Worm (Caenorhabditis elegans) whole organism, L3 larva: ENCODE results near the gene dab-1.

Experiments used
- R02D3.7 ChIP-seq: fragments of 150-350 bp; optimal IDR thresholded peaks from 2 replicates; lab custom pipeline; 2014; ENCODE audit warnings: missing biosample characterization, missing genetic modification characterization
- ceh-16 ChIP-seq: sonication (generic microtip); optimal IDR thresholded peaks from 2 replicates; lab custom pipeline; 2017; ENCODE audit warnings: missing biosample characterization, missing genetic modification characterization
- ceh-28 ChIP-seq: fragments of 150-350 bp; optimal IDR thresholded peaks from 2 replicates; lab custom pipeline; 2014; ENCODE audit warnings: missing biosample characterization, missing genetic modification reagents, missing genetic modification characterization
- ceh-9 ChIP-seq: sonication (generic microtip); optimal IDR thresholded peaks from 2 replicates; lab custom pipeline; 2018; ENCODE audit warnings: missing biosample characterization, missing genetic modification characterization
- egl-27 ChIP-seq: sonication (generic microtip); optimal IDR thresholded peaks from 4 replicates; lab custom pipeline; 2017; ENCODE audit warnings: missing biosample characterization, missing genetic modification reagents, missing genetic modification characterization
- elt-2 ChIP-seq: sonication (generic microtip); optimal IDR thresholded peaks from 2 replicates; lab custom pipeline; 2016; ENCODE audit warnings: missing genetic modification reagents, mild to moderate bottlenecking, missing genetic modification characterization, missing compliant biosample characterization
- elt-3 ChIP-seq, 3 experiments: fragments of 150-350 bp in 1 of 3; sonication (generic microtip) in 2 of 3; optimal IDR thresholded peaks; 2 replicates in 2 of 3; 4 replicates in 1 of 3; lab custom pipeline; 2014 to 2017; ENCODE audit warnings: missing biosample characterization in 3 of 3, missing genetic modification characterization in 3 of 3
- fkh-10 ChIP-seq: sonication (generic microtip); optimal IDR thresholded peaks from 2 replicates; lab custom pipeline; 2017; ENCODE audit warnings: missing biosample characterization, missing genetic modification reagents, missing genetic modification characterization
- fkh-2 ChIP-seq: fragments of 150-350 bp; optimal IDR thresholded peaks from 2 replicates; lab custom pipeline; 2014; ENCODE audit warnings: missing biosample characterization, missing genetic modification reagents, missing genetic modification characterization
- fos-1 ChIP-seq: fragments of 150-350 bp; optimal IDR thresholded peaks from 2 replicates; lab custom pipeline; 2014; ENCODE audit warnings: missing biosample characterization, missing genetic modification characterization
- hmg-11 ChIP-seq: sonication (generic microtip); optimal IDR thresholded peaks from 2 replicates; lab custom pipeline; 2016; ENCODE audit warnings: missing genetic modification characterization, missing compliant biosample characterization
- lin-15B ChIP-seq: fragments of 150-350 bp; optimal IDR thresholded peaks from 2 replicates; lab custom pipeline; 2014; ENCODE audit warnings: missing biosample characterization, missing genetic modification characterization
- lin-39 ChIP-seq: fragments of 150-350 bp; optimal IDR thresholded peaks from 2 replicates; lab custom pipeline; 2018; ENCODE audit warnings: missing biosample characterization, missing genetic modification reagents, missing genetic modification characterization
- lsy-12 ChIP-seq: sonication (generic microtip); optimal IDR thresholded peaks from 2 replicates; lab custom pipeline; 2016; ENCODE audit warnings: mild to moderate bottlenecking, missing genetic modification characterization, missing compliant biosample characterization
- mdl-1 ChIP-seq: fragments of 150-350 bp; optimal IDR thresholded peaks from 2 replicates; lab custom pipeline; 2014; ENCODE audit warnings: missing biosample characterization, missing genetic modification characterization
- nfya-1 ChIP-seq: sonication (generic microtip); optimal IDR thresholded peaks from 2 replicates; lab custom pipeline; 2017; ENCODE audit warnings: missing genetic modification characterization, mild to moderate bottlenecking, missing compliant biosample characterization, antibody characterized with exemption, moderate library complexity; ENCODE audit not compliant: insufficient read depth
- nhr-11 ChIP-seq: fragments of 150-350 bp; optimal IDR thresholded peaks from 2 replicates; lab custom pipeline; 2014; ENCODE audit warnings: missing biosample characterization, missing genetic modification characterization
- nhr-12 ChIP-seq: fragments of 150-350 bp; optimal IDR thresholded peaks from 2 replicates; lab custom pipeline; 2014; ENCODE audit warnings: missing biosample characterization, missing genetic modification characterization
- nhr-23 ChIP-seq: fragments of 150-350 bp; optimal IDR thresholded peaks from 2 replicates; lab custom pipeline; 2014; ENCODE audit warnings: missing biosample characterization, missing genetic modification reagents, missing genetic modification characterization
- nhr-237 ChIP-seq: fragments of 150-350 bp; optimal IDR thresholded peaks from 2 replicates; lab custom pipeline; 2014; ENCODE audit warnings: missing biosample characterization, missing genetic modification characterization
- nhr-25 ChIP-seq: sonication (generic microtip); optimal IDR thresholded peaks from 2 replicates; lab custom pipeline; 2017; ENCODE audit warnings: missing biosample characterization, missing genetic modification characterization
- nhr-28 ChIP-seq: fragments of 150-350 bp; optimal IDR thresholded peaks from 2 replicates; lab custom pipeline; 2014; ENCODE audit warnings: missing biosample characterization, missing genetic modification characterization
- nhr-43 ChIP-seq: sonication (generic microtip); optimal IDR thresholded peaks from 2 replicates; lab custom pipeline; 2016; ENCODE audit warnings: mild to moderate bottlenecking, missing genetic modification characterization, missing compliant biosample characterization; ENCODE audit not compliant: poor library complexity, severe bottlenecking
- nhr-77 ChIP-seq: fragments of 150-350 bp; optimal IDR thresholded peaks from 2 replicates; lab custom pipeline; 2014; ENCODE audit warnings: missing biosample characterization, missing genetic modification characterization
- pqm-1 ChIP-seq: fragments of 150-350 bp; optimal IDR thresholded peaks from 2 replicates; lab custom pipeline; 2017; ENCODE audit warnings: missing biosample characterization, missing genetic modification characterization, inconsistent platforms
- sea-2 ChIP-seq: fragments of 150-350 bp; sonication (generic microtip); optimal IDR thresholded peaks from 4 replicates; lab custom pipeline; 2014; ENCODE audit warnings: missing biosample characterization, missing genetic modification reagents, missing genetic modification characterization
- snpc-4 ChIP-seq: fragments of 150-350 bp; optimal IDR thresholded peaks from 2 replicates; lab custom pipeline; 2014; ENCODE audit warnings: missing biosample characterization, missing genetic modification characterization
- unc-39 ChIP-seq: sonication (generic microtip); optimal IDR thresholded peaks from 4 replicates; lab custom pipeline; 2017; ENCODE audit warnings: missing biosample characterization, missing genetic modification characterization
- unc-62 ChIP-seq: fragments of 150-350 bp; sonication (generic microtip); optimal IDR thresholded peaks from 4 replicates; lab custom pipeline; 2014; ENCODE audit warnings: missing biosample characterization, missing genetic modification reagents, missing genetic modification characterization
- zag-1 ChIP-seq: fragments of 150-350 bp; optimal IDR thresholded peaks from 2 replicates; lab custom pipeline; 2014; ENCODE audit warnings: missing biosample characterization, missing genetic modification characterization
- ztf-4 ChIP-seq: fragments of 150-350 bp; optimal IDR thresholded peaks from 2 replicates; lab custom pipeline; 2014; ENCODE audit warnings: missing biosample characterization, missing genetic modification characterization

dab-1 gene

ce11 chrII:8248745-8249144 is 26.6 kb downstream of the dab-1 start, which contains the start of the genes F35C11.2 and F35C11.4 (continued):
- TF ChIP-seq lin-15B (tag; lab: Kevin White, UChicago) (no peak), unc-62 (GFP tag; lab: Kevin White, UChicago) (no peak)

- TF ChIP-seq pqm-1 (tag; lab: Kevin White, UChicago) (no peak), fkh-10 (GFP tag; lab: Kevin White, UChicago) (no peak), ceh-28 (tag; lab: Kevin White, UChicago) (no peak), snpc-4 (tag; lab: Kevin White, UChicago) (no peak), elt-2 (peak; percentile 53)
- TF ChIP-seq, all 47 proteins: peak for 1
Observed at ce11 chrII:8249710-8250109, 27.5 kb downstream of the dab-1 start.

ce11 chrII:8253160-8253793 is 31.1 kb downstream of the dab-1 start, which contains the start of gene F35C11.5:
Gene F35C11.5 (plus strand): TSS chrII:8253743.
- TF ChIP-seq nhr-12 (no peak), zag-1 (tag; lab: Kevin White, UChicago) (no peak), nhr-23 (tag; lab: Kevin White, UChicago) (no peak)
- TF ChIP-seq, all 47 proteins: peak for 0

ce11 chrII:8256013-8256412 is 33.8 kb downstream of the dab-1 start, which contains the start of gene F35C11.7:
Gene F35C11.7 (plus strand): TSS chrII:8256313.
- TF ChIP-seq sea-2 (no peak), R02D3.7 (tag; lab: Kevin White, UChicago) (no peak), nhr-77 (tag; lab: Kevin White, UChicago) (no peak), nhr-11 (tag; lab: Kevin White, UChicago) (no peak), fkh-10 (GFP tag; lab: Kevin White, UChicago) (no peak), ceh-16 (tag; lab: Kevin White, UChicago) (no peak), egl-27 (tag; lab: Kevin White, UChicago) (no peak)

- TF ChIP-seq fos-1 (tag; lab: Kevin White, UChicago) (no peak), nhr-28 (tag; lab: Kevin White, UChicago) (no peak), unc-39 (tag; lab: Kevin White, UChicago) (no peak), nhr-12 (no peak), nhr-237 (tag; lab: Kevin White, UChicago) (no peak), fkh-2 (no peak), lin-39 (tag; lab: Kevin White, UChicago) (no peak), ztf-4 (tag; lab: Kevin White, UChicago) (no peak), elt-3 (tag; optimal IDR thresholded peaks at IDR 0.05; lab: Kevin White, UChicago) (no peak), elt-2 (no peak), zag-1 (tag; lab: Kevin White, UChicago) (no peak), snpc-4 (tag; lab: Kevin White, UChicago) (no peak), mdl-1 (no peak), hmg-11 (no peak), sea-2 (no peak), ceh-9 (tag; lab: Kevin White, UChicago) (no peak), fkh-10 (GFP tag; lab: Kevin White, UChicago) (no peak), lsy-12 (tag; lab: Kevin White, UChicago) (no peak), ceh-16 (tag; lab: Kevin White, UChicago) (no peak)
Observed at ce11 chrII:8259038-8259437, 36.9 kb downstream of the dab-1 start, which contains the start of gene F35C11.6. Gene F35C11.6 (minus strand): TSS chrII:8259138.

ce11 chrII:8259674-8260073 is 37.5 kb downstream of the dab-1 start:
- peak; percentile 33 for TF ChIP-seq nhr-23 (tag; lab: Kevin White, UChicago)
- TF ChIP-seq nfya-1 (tag; lab: Kevin White, UChicago), result no peak
- peak; percentile 26 for TF ChIP-seq nhr-25 (tag; lab: Kevin White, UChicago)
- TF ChIP-seq fkh-2, result no peak
- TF ChIP-seq nhr-43 (tag; lab: Kevin White, UChicago), result no peak
- TF ChIP-seq, all 47 proteins: peak for 2
